Worm (Caenorhabditis elegans) whole organism, L4/young adult: ENCODE results near the gene Y38H6A.5.
"Not testable (repeated sequence)": the region's sequence is repeated elsewhere in the genome, so short reads cannot be mapped to it uniquely, and the experiment has no call there.

Source experiments
- W03F9.2 ChIP-seq: fragments of 150-350 bp; optimal IDR thresholded peaks from 2 replicates; lab custom pipeline; 2014; ENCODE audit warnings: missing biosample characterization, missing genetic modification characterization
- dao-5 ChIP-seq: sonication (generic microtip); optimal IDR thresholded peaks from 2 replicates; lab custom pipeline; 2016; ENCODE audit warnings: missing genotype, missing genetic modification characterization, moderate library complexity, missing compliant biosample characterization
- him-1 ChIP-seq: sonication (generic microtip); optimal IDR thresholded peaks from 2 replicates; lab custom pipeline; 2016; ENCODE audit warnings: missing genotype, missing genetic modification reagents, missing genetic modification characterization, missing compliant biosample characterization

The Y38H6A.5 gene

DNA sequence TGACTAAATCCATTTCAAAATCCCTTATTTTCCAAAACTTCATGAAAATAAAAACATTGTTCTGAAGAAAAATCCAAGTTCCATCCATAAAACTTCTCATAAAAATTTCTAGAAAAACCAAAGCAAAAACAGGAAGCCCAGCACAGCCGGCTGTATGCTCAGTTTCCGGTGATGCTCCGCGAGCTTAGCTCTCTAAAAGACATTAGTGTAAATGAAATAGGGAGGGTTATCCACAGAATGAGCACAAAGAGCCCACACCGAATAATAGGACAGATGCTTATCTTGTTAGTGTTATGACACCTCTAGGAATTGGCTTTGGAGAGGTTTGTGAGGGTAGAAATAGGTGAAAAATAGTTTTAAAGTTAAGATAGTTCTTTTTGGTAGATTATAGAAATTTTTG is 2.9 kb upstream of the Y38H6A.5 start:
- TF ChIP-seq dao-5 (tag; lab: Kevin White, UChicago) (no peak), him-1 (tag; lab: Kevin White, UChicago) (no peak), W03F9.2 (no peak)

DNA sequence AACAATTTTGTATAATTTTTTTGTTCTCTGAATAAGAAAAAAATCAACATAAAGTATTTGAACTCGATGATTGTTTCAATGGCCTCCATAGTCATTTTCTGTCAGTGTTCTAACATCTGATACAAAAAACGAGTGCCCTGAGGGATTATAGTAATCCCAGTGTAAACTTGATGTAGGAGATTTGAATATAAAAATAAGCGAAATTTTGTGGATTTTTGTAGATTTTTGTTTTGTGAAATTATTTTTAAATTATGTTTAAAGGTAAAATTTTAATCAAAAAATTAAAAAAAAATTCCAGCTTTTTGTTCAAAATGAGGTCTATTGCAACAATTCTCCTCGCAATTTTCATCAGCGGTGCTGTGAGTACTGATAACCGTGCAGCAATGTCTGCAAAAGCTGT is 9.7 kb downstream of the Y38H6A.5 start, which contains the start of gene Y38H6A.1:
TSS of gene Y38H6A.1 (plus strand) at position 301 of the 400 bp plus-strand sequence.
- TF ChIP-seq W03F9.2 (no peak), him-1 (tag; lab: Kevin White, UChicago) (no peak), dao-5 (tag; lab: Kevin White, UChicago) (no peak)

DNA sequence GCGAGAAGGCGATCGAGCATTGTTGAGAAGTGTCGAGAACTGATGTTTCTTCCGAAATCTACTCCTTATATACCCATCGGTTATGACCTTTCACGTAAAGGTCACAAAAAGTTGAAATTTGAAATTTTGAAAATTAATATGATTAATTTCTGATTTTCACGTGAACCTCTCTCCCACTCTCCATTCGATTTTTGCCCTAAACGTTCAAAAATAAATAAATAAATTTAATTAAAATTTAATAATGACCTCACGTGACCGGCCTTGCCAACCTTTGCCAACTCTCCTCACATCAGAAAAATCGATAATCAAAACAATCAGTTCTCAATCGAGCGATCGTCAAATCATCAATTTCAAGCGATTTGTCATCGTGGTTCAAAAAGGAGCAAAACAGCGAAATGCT is 17.7 kb downstream of the Y38H6A.5 start, which contains the start of gene Y113G7C.1:
TSS of gene Y113G7C.1 (plus strand) at position 301 of the 400 bp plus-strand sequence.
- TF ChIP-seq dao-5 (tag; lab: Kevin White, UChicago) = no peak
- no peak for TF ChIP-seq W03F9.2
- no peak for TF ChIP-seq him-1 (tag; lab: Kevin White, UChicago)

DNA sequence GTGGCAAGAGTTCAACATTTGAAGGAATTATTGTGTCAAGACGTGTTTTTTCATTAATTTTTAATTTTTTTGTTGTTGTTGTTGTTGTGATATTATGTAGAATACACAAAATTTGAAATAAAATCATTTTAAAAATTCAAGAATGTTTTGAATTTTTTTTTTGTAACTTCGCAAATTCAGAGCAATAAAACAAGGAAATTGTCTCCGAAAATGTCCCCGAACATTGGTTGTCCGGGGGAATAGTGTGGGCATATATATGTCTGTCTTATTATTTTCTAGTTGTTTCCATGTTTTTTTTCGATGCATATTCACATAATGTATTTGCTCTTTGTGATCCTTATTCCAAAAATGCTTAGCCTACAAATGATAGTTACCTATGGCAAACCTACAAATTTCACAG is 23.6 kb downstream of the Y38H6A.5 start, which contains the start of gene clec-262:
TSS of gene clec-262 (plus strand) at position 301 of the 400 bp plus-strand sequence.
- no peak for TF ChIP-seq W03F9.2
- TF ChIP-seq dao-5 (tag; lab: Kevin White, UChicago) = no peak
- no peak for TF ChIP-seq him-1 (tag; lab: Kevin White, UChicago)

DNA sequence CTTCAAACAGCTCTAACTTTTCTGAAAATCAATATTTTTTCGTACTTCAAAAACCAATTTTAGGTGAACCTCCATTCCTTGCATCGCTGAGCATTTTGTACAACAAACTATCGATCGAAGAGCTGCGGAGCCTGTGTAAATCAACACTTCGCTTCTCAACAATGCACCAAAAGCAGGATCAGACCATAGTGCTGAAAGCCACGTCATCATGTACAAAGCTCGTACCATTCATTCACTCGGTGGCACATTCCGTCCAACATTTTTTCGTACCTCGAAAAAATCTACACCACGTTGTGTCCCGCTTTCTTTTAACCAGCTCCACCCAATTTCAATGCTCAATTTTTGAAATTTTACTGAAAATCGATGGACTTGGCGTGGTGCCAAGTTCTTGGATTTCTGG is 24.6 kb downstream of the Y38H6A.5 start, which contains the start of gene ZC15.10:
TSS of gene ZC15.10 (plus strand) at position 162 of the 400 bp plus-strand sequence.
- TF ChIP-seq W03F9.2 (no peak), him-1 (tag; lab: Kevin White, UChicago) (no peak), dao-5 (tag; lab: Kevin White, UChicago) (no peak)

DNA sequence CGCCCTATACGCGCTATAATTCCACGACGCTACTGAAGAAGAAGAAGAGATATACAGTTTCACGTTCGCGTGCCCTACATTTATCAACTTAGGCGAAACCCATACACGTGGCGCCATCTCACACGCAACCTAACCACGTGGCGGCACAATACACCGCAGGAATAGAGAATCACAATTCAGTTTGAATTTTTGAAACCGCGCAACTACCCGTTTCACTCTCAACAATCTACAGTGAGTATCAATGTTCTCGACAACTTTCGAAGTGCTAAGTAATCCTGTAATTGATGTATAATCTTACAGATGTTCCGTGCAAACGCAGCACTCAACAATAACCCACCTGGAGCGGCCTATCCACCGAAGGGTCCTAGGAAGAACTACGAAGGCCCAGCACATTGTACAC is 29.4 kb downstream of the Y38H6A.5 start, which contains the start of gene ZC15.1:
TSS of gene ZC15.1 (plus strand) at position 301 of the 400 bp plus-strand sequence.
- TF ChIP-seq dao-5 (tag; lab: Kevin White, UChicago) (no peak), W03F9.2 (no peak), him-1 (tag; lab: Kevin White, UChicago) (no peak)

DNA sequence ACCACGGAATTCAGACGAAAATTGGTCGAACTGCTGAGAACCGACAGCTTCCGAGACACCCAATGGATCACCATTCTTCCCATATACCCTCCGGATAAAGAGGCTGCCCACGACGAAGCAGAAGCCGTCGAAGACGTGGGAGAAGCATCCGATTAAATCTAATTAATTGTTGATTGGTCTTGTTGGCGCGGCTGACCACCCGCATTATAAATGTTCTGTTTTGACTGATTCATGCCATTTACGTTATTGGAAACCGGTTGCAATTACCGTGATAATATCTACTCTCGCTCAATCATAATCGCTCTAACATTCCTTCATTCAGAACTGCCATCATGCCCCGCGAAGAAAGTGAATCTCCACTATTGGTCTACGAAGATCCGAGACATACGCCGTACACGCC is 31.9 kb downstream of the Y38H6A.5 start, which contains the start of gene ZC15.3:
TSS of gene ZC15.3 (plus strand) at position 301 of the 400 bp plus-strand sequence.
- TF ChIP-seq dao-5 (tag; lab: Kevin White, UChicago); W03F9.2; him-1 (tag; lab: Kevin White, UChicago): not testable (repeated sequence)

DNA sequence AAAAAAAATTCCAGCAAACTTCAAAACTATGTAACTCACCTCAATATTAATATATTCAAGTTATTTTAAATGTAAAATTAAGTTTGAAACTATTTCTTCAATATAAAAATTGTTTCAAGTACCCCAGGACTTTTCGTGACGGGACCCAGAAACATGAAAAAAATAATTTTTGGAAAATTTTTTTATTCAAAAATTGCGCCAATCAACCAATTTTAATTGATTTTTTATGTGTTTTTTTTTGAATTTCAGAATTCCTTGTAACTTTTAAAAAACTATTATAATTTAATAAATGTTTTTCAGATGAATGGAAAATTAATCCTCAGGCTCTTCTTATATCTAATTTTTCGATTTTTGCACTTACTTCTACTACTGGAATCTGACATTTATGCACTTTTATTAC is 37.5 kb downstream of the Y38H6A.5 start, which contains the start of gene ZC15.5:
TSS of gene ZC15.5 (plus strand) at position 301 of the 400 bp plus-strand sequence.
- TF ChIP-seq W03F9.2 (no peak), dao-5 (tag; lab: Kevin White, UChicago) (no peak), him-1 (tag; lab: Kevin White, UChicago) (no peak)

DNA sequence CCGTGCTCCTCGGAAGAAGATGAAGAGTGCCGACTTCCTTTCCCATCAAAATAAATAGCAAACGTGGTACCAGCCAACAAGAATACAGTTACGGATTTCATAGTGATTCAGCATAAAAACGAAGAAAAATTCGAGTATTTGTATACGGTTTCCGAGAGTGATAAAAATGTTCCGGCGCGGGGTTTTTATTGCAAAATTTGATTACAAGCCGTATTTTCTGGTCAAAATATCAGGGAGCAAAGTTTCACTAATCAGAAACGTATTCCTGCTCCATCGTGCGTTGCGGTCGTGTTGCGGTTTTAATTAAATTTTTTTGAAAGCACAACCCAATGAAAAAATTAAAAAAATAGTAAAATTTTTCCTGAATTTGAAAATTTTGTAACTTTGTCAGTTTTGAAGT is 40.8 kb downstream of the Y38H6A.5 start, which contains the start of gene clec-261:
TSS of gene clec-261 (minus strand) at position 101 of the 400 bp plus-strand sequence.
- TF ChIP-seq W03F9.2 (no peak), him-1 (tag; lab: Kevin White, UChicago) (no peak), dao-5 (tag; lab: Kevin White, UChicago) (no peak)

DNA sequence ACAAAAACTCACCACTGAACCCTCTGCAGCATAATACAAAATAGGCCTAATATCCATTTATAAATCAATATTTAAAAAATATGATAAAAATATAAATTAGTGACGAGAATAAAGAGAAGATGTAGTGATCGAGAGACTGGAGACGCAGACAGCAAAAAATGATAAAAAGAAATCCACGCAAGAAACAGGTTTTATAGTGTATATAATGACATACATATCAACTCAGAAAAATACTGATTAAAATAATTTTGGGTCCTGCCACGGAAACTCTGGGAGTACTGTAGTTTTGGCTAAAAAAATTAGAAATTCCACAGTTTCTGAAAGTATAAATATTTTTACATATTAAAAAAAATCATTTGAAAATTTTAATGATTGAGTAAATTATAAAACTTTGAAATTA is 45.8 kb downstream of the Y38H6A.5 start, which contains the start of gene mlt-4:
TSS of gene mlt-4 (minus strand) at position 101 of the 400 bp plus-strand sequence.
- no peak for TF ChIP-seq him-1 (tag; lab: Kevin White, UChicago)
- no peak for TF ChIP-seq W03F9.2
- no peak for TF ChIP-seq dao-5 (tag; lab: Kevin White, UChicago)

DNA sequence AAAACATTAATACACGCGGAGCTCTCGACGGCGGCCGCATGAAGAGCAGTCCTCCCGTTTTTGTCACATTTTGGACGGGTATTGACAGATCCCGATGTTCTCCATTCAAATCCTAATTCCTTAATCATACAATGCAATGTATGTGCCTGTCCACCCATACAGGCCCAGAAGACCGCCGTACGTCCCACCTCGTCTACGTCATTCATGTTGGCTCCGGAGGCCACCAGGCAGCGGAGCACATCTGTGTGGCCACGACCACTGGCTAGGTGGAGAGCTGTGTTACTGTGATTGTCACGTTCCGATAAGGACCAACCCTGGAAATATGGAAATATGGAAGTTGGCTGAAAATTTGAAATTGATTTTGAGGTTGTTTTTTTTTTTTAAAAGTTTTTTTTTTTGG is 52.3 kb downstream of the Y38H6A.5 start:
- no peak for TF ChIP-seq him-1 (tag; lab: Kevin White, UChicago)
- no peak for TF ChIP-seq dao-5 (tag; lab: Kevin White, UChicago)
- TF ChIP-seq W03F9.2 = no peak

DNA sequence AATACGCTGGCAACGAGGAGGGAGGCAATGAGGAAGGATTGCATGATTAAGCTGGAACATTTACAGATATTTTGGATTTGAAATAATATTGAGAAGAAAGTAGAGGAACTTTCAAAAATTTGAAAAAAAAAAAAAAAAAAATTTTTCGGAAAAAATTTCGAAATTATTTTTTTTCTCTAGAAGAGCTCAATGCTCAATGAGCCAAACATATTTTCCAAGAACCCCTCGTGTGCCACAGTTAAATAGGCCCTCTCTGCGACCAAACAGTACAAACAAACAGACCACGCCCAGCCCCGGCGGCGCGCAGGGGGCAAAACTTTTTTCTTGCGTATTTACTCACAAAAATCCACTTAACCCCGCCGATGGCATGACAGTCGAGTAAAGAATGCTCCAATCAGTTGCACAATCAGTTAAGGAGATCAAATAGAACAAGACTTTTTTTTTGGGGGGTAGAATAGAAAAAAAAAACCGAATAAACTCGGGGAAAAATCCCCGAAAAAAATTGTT is 55.3 kb downstream of the Y38H6A.5 start, which contains the start of gene pqn-94:
TSS of gene pqn-94 (minus strand) at position 51 of the 507 bp plus-strand sequence.
- no peak for TF ChIP-seq W03F9.2
- no peak for TF ChIP-seq him-1 (tag; lab: Kevin White, UChicago)
- TF ChIP-seq dao-5 (tag; lab: Kevin White, UChicago) = no peak
